Fruit fly (Drosophila melanogaster) whole organism, embryonic: ENCODE results near the gene yellow-f2.
A peak's percentile ranks its signal among the peaks of the same experiment; 100 is the strongest.

Source experiments
- B-H1 ChIP-seq: fragments of 200-800 bp; sonication (Bioruptor generic); IDR thresholded peaks from 3 replicates; pipeline ENCODE4 v1.3.6; 2022; ENCODE audit warnings: missing biosample characterization, missing genetic modification characterization
- B-H2 ChIP-seq: fragments of 200-800 bp; sonication (Bioruptor generic); optimal IDR thresholded peaks from 2 replicates; lab custom pipeline; 2018; ENCODE audit warnings: missing biosample characterization, mild to moderate bottlenecking, missing genetic modification characterization
- Bgb ChIP-seq: fragments of 200-800 bp; sonication (Bioruptor generic); IDR thresholded peaks from 2 replicates; pipeline ENCODE4 v1.3.6; 2022; ENCODE audit warnings: missing biosample characterization, missing genetic modification characterization; ENCODE audit not compliant: partially characterized antibody
- CG10267 ChIP-seq: fragments of 200-800 bp; sonication (Bioruptor generic); optimal IDR thresholded peaks from 2 replicates; lab custom pipeline; 2018; ENCODE audit warnings: missing biosample characterization, mild to moderate bottlenecking, missing genetic modification characterization, moderate library complexity
- CG10431 ChIP-seq: fragments of 200-800 bp; sonication (Bioruptor generic); optimal IDR thresholded peaks from 3 replicates; lab custom pipeline; 2018; ENCODE audit warnings: missing biosample characterization, mild to moderate bottlenecking, missing genetic modification characterization
- CG10462 ChIP-seq: fragments of 200-800 bp; sonication (Bioruptor generic); optimal IDR thresholded peaks from 2 replicates; lab custom pipeline; 2016; ENCODE audit warnings: missing biosample characterization, missing genetic modification characterization
- CG10543 ChIP-seq: fragments of 200-800 bp; sonication (Bioruptor generic); optimal IDR thresholded peaks from 3 replicates; lab custom pipeline; 2017; ENCODE audit warnings: missing biosample characterization, mild to moderate bottlenecking, missing genetic modification characterization, moderate library complexity
- CG12391 ChIP-seq: fragments of 200-800 bp; sonication (Bioruptor generic); optimal IDR thresholded peaks from 3 replicates; lab custom pipeline; 2018; ENCODE audit warnings: missing biosample characterization, mild to moderate bottlenecking, missing genetic modification characterization, moderate library complexity
- CG15514 ChIP-seq: fragments of 200-800 bp; sonication (Bioruptor generic); optimal IDR thresholded peaks from 3 replicates; lab custom pipeline; 2017; ENCODE audit warnings: missing biosample characterization, missing genetic modification characterization, mild to moderate bottlenecking, moderate library complexity, missing genetic modification reagents
- CG16863 ChIP-seq: fragments of 200-800 bp; sonication (Bioruptor generic); optimal IDR thresholded peaks from 3 replicates; lab custom pipeline; 2016; ENCODE audit warnings: missing biosample characterization, missing genetic modification characterization
- CG17568 ChIP-seq: fragments of 200-800 bp; sonication (Bioruptor generic); optimal IDR thresholded peaks from 2 replicates; lab custom pipeline; 2018; ENCODE audit warnings: missing biosample characterization, mild to moderate bottlenecking, missing genetic modification characterization, moderate library complexity
- CG17612 ChIP-seq: fragments of 200-800 bp; sonication (Bioruptor generic); IDR thresholded peaks from 2 replicates; pipeline ENCODE4 v1.3.6; 2022; ENCODE audit warnings: missing biosample characterization, missing genetic modification characterization
- CG18599 ChIP-seq: fragments of 200-800 bp; sonication (Bioruptor generic); optimal IDR thresholded peaks from 3 replicates; lab custom pipeline; 2017; ENCODE audit warnings: missing biosample characterization, missing genetic modification characterization, mild to moderate bottlenecking, moderate library complexity, missing genetic modification reagents
- CG3847 ChIP-seq: fragments of 200-800 bp; sonication (Bioruptor generic); IDR thresholded peaks from 2 replicates; pipeline ENCODE4 v1.3.6; 2022; ENCODE audit warnings: missing biosample characterization, missing genetic modification characterization
- CG4707 ChIP-seq: fragments of 200-800 bp; sonication (Bioruptor generic); optimal IDR thresholded peaks from 2 replicates; lab custom pipeline; 2018; ENCODE audit warnings: missing biosample characterization, mild to moderate bottlenecking, missing genetic modification characterization, moderate library complexity
- CG6683 ChIP-seq: fragments of 200-800 bp; sonication (Bioruptor generic); optimal IDR thresholded peaks from 2 replicates; lab custom pipeline; 2017; ENCODE audit warnings: missing biosample characterization, mild to moderate bottlenecking, missing genetic modification characterization, missing genetic modification reagents
- CG9876 ChIP-seq: fragments of 200-800 bp; sonication (Bioruptor generic); optimal IDR thresholded peaks from 2 replicates; lab custom pipeline; 2016; ENCODE audit warnings: missing biosample characterization, missing genetic modification characterization
- Chrac-16 ChIP-seq: fragments of 200-800 bp; sonication (Bioruptor generic); optimal IDR thresholded peaks from 3 replicates; lab custom pipeline; 2016; ENCODE audit warnings: missing biosample characterization, missing genetic modification characterization
- CkIIα-i1 ChIP-seq: fragments of 200-800 bp; sonication (Bioruptor generic); IDR thresholded peaks from 2 replicates; pipeline ENCODE4 v1.3.6; 2022; ENCODE audit warnings: missing biosample characterization, missing genetic modification characterization
- Dad ChIP-seq: fragments of 200-800 bp; sonication (Bioruptor generic); optimal IDR thresholded peaks from 3 replicates; lab custom pipeline; 2016; ENCODE audit warnings: missing biosample characterization, missing genetic modification characterization
- Dref ChIP-seq: fragments of 200-800 bp; sonication (Bioruptor generic); IDR thresholded peaks from 2 replicates; pipeline ENCODE4 v1.3.6; 2022; ENCODE audit warnings: missing biosample characterization, missing genetic modification characterization
- Elba2 ChIP-seq: fragments of 200-800 bp; sonication (Bioruptor generic); optimal IDR thresholded peaks from 3 replicates; lab custom pipeline; 2016; ENCODE audit warnings: missing biosample characterization, missing genetic modification characterization
- Ets65A ChIP-seq: fragments of 200-800 bp; sonication (Bioruptor generic); peaks from one replicate; lab custom pipeline; 2016; ENCODE audit warnings: missing biosample characterization, missing genetic modification characterization
- Fer1 ChIP-seq: fragments of 200-800 bp; sonication (Bioruptor generic); optimal IDR thresholded peaks from 2 replicates; lab custom pipeline; 2017; ENCODE audit warnings: missing biosample characterization, mild to moderate bottlenecking, missing genetic modification characterization
- H15 ChIP-seq: fragments of 200-800 bp; sonication (Bioruptor generic); IDR thresholded peaks from 3 replicates; pipeline ENCODE4 v1.3.6; 2022; ENCODE audit warnings: missing biosample characterization, missing genetic modification characterization
- HLH3B ChIP-seq: fragments of 200-800 bp; sonication (Bioruptor generic); IDR thresholded peaks from 2 replicates; pipeline ENCODE4 v1.3.6; 2022; ENCODE audit warnings: missing biosample characterization, missing genetic modification characterization
- HLH4C ChIP-seq: fragments of 200-800 bp; sonication (Bioruptor generic); IDR thresholded peaks from 3 replicates; pipeline ENCODE4 v1.3.6; 2022; ENCODE audit warnings: missing biosample characterization, missing genetic modification characterization; ENCODE audit not compliant: partially characterized antibody
- HLHmδ ChIP-seq: fragments of 200-800 bp; sonication (Bioruptor generic); optimal IDR thresholded peaks from 2 replicates; lab custom pipeline; 2018; ENCODE audit warnings: missing biosample characterization, mild to moderate bottlenecking, missing genetic modification characterization, moderate library complexity
- HmgZ ChIP-seq: fragments of 200-800 bp; sonication (Bioruptor generic); optimal IDR thresholded peaks from 2 replicates; lab custom pipeline; 2018; ENCODE audit warnings: missing biosample characterization, mild to moderate bottlenecking, missing genetic modification characterization
- Lpt ChIP-seq: fragments of >200 bp; optimal IDR thresholded peaks from 2 replicates; lab custom pipeline; 2018; ENCODE audit warnings: missing biosample characterization, missing genetic modification characterization
- Ptx1 ChIP-seq: fragments of 200-800 bp; sonication (Bioruptor generic); IDR thresholded peaks from 2 replicates; pipeline ENCODE4 v1.3.6; 2022; ENCODE audit warnings: missing biosample characterization, missing genetic modification characterization
- Ravus ChIP-seq: fragments of 200-800 bp; sonication (Bioruptor generic); IDR thresholded peaks from 2 replicates; pipeline ENCODE4 v1.3.6; 2022; ENCODE audit warnings: missing biosample characterization, missing genetic modification characterization
- Six4 ChIP-seq: fragments of 200-800 bp; sonication (Bioruptor generic); optimal IDR thresholded peaks from 2 replicates; lab custom pipeline; 2016; ENCODE audit warnings: missing biosample characterization, missing genetic modification characterization
- Sox100B ChIP-seq: fragments of 200-800 bp; sonication (Bioruptor generic); optimal IDR thresholded peaks from 3 replicates; lab custom pipeline; 2018; ENCODE audit warnings: missing biosample characterization, mild to moderate bottlenecking, missing genetic modification characterization
- Spps ChIP-seq: fragments of 200-800 bp; sonication (Bioruptor generic); optimal IDR thresholded peaks from 2 replicates; lab custom pipeline; 2018; ENCODE audit warnings: missing biosample characterization, mild to moderate bottlenecking, missing genetic modification characterization
- chinmo ChIP-seq: fragments of 200-800 bp; sonication (Bioruptor generic); IDR thresholded peaks from 4 replicates; pipeline ENCODE4 v1.3.6; 2022; ENCODE audit warnings: missing biosample characterization, missing genetic modification characterization; ENCODE audit not compliant: partially characterized antibody
- corto ChIP-seq: fragments of 200-800 bp; sonication (Bioruptor generic); optimal IDR thresholded peaks from 2 replicates; lab custom pipeline; 2016; ENCODE audit warnings: missing biosample characterization, mild to moderate bottlenecking, missing genetic modification characterization, moderate library complexity
- cwo ChIP-seq: fragments of 200-800 bp; sonication (Bioruptor generic); optimal IDR thresholded peaks from 3 replicates; lab custom pipeline; 2017; ENCODE audit warnings: missing biosample characterization, missing genetic modification characterization, mild to moderate bottlenecking, moderate library complexity, missing genetic modification reagents
- exex ChIP-seq: fragments of 200-800 bp; sonication (Bioruptor generic); optimal IDR thresholded peaks from 4 replicates; lab custom pipeline; 2018; ENCODE audit warnings: missing biosample characterization, mild to moderate bottlenecking, missing genetic modification characterization, moderate library complexity
- gro ChIP-seq: fragments of 200-800 bp; sonication (Bioruptor generic); optimal IDR thresholded peaks from 2 replicates; lab custom pipeline; 2016; ENCODE audit warnings: missing biosample characterization, missing genetic modification characterization
- gsb-n ChIP-seq: fragments of 200-800 bp; sonication (Bioruptor generic); optimal IDR thresholded peaks from 3 replicates; lab custom pipeline; 2018; ENCODE audit warnings: missing biosample characterization, mild to moderate bottlenecking, missing genetic modification characterization
- insv ChIP-seq, 2 experiments: fragments of 200-800 bp; sonication (Bioruptor generic); optimal IDR thresholded peaks; 3 replicates each; lab custom pipeline; 2016 to 2018; ENCODE audit warnings: missing biosample characterization in 2 of 2, missing genetic modification characterization in 2 of 2
- jigr1 ChIP-seq: fragments of 200-800 bp; sonication (Bioruptor generic); IDR thresholded peaks from 3 replicates; pipeline ENCODE4 v1.3.6; 2022; ENCODE audit warnings: missing biosample characterization, missing genetic modification characterization
- mirr ChIP-seq: fragments of 200-800 bp; sonication (Bioruptor generic); optimal IDR thresholded peaks from 3 replicates; lab custom pipeline; 2018; ENCODE audit warnings: missing biosample characterization, mild to moderate bottlenecking, missing genetic modification characterization
- nmo ChIP-seq: fragments of 200-800 bp; sonication (Bioruptor generic); optimal IDR thresholded peaks from 2 replicates; lab custom pipeline; 2018; ENCODE audit warnings: missing biosample characterization, mild to moderate bottlenecking, missing genetic modification characterization, moderate library complexity
- pita ChIP-seq: fragments of 200-800 bp; sonication (Bioruptor generic); optimal IDR thresholded peaks from 2 replicates; lab custom pipeline; 2017; ENCODE audit warnings: missing biosample characterization, mild to moderate bottlenecking, missing genetic modification characterization
- ro ChIP-seq: fragments of 200-800 bp; sonication (Bioruptor generic); IDR thresholded peaks from 2 replicates; pipeline ENCODE4 v1.3.6; 2022; ENCODE audit warnings: missing biosample characterization, missing genetic modification characterization
- sim ChIP-seq: fragments of 200-800 bp; sonication (Bioruptor generic); IDR thresholded peaks from 2 replicates; pipeline ENCODE4 v1.3.6; 2022; ENCODE audit warnings: missing biosample characterization, missing genetic modification characterization
- sima ChIP-seq: fragments of 200-800 bp; sonication (Bioruptor generic); optimal IDR thresholded peaks from 2 replicates; lab custom pipeline; 2016; ENCODE audit warnings: missing biosample characterization, missing genetic modification characterization
- tin ChIP-seq: fragments of 200-800 bp; sonication (Bioruptor generic); optimal IDR thresholded peaks from 3 replicates; lab custom pipeline; 2016; ENCODE audit warnings: missing biosample characterization, missing genetic modification characterization
- zen ChIP-seq: fragments of 200-800 bp; sonication (Bioruptor generic); optimal IDR thresholded peaks from 3 replicates; lab custom pipeline; 2018; ENCODE audit warnings: missing biosample characterization, mild to moderate bottlenecking, missing genetic modification characterization, moderate library complexity

The yellow-f2 gene

DNA sequence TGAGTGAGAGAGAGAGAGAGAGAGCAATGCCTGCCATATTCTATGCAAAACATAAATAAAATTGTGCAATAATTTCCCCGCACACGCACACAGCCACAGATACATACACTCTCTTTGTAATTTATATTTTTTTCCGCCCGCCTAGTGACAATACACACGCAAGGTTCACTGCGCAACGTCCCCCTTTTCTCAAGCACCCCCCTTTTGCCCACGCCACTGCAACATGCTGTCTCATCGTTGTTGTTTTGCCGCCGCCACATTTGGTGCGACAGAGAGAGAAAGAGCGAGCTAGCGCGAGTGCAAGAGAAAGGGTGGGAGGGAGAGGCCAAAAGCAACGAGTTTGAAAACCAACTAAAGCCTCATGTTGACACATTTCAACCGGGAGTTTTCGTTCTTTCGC lies 17.4 kb upstream of the yellow-f2 start (continued):
- no peak for TF ChIP-seq Dref (GFP tag; lab: Robert Waterston, UW)
- TF ChIP-seq zen: peak; percentile 43
- TF ChIP-seq Fer1: peak; percentile 50
- peak; percentile 22 for TF ChIP-seq Six4 (GFP tag; lab: Kevin White, UChicago)
- TF ChIP-seq CG15514 (GFP tag; lab: Kevin White, UChicago): peak; percentile 37
- no peak for TF ChIP-seq CG17568 (GFP tag; lab: Kevin White, UChicago)
- TF ChIP-seq jigr1 (GFP tag; lab: Robert Waterston, UW): no peak
- TF ChIP-seq HLHmδ: peak; percentile 26
- TF ChIP-seq Ets65A: peak; percentile 62
- peak; percentile 48 for TF ChIP-seq nmo
- TF ChIP-seq gsb-n (tag; lab: Kevin White, UChicago): peak; percentile 14
- peak; percentile 61 for TF ChIP-seq CG10543
- no peak for TF ChIP-seq CG10462 (GFP tag; lab: Kevin White, UChicago)
- TF ChIP-seq sima (GFP tag; lab: Kevin White, UChicago): no peak
- TF ChIP-seq Elba2 (GFP tag; lab: Kevin White, UChicago): no peak
- peak; percentile 32 for TF ChIP-seq CG9876 (GFP tag; lab: Kevin White, UChicago)
- TF ChIP-seq H15: peak; percentile 55; the same call in 2 of the 3 replicates
- peak; percentile 31 for TF ChIP-seq Dad (GFP tag; lab: Kevin White, UChicago)
- no peak for TF ChIP-seq Lpt
- TF ChIP-seq CG6683: no peak
- no peak for TF ChIP-seq Spps (tag; lab: Kevin White, UChicago)
- no peak for TF ChIP-seq HmgZ (tag; lab: Kevin White, UChicago)
- peak; percentile 77 for TF ChIP-seq Ptx1 (GFP tag; lab: Robert Waterston, UW)
- TF ChIP-seq Ravus (GFP tag; lab: Robert Waterston, UW): no peak; the same call in 1 of the 2 replicates
- no peak for TF ChIP-seq CkIIα-i1 (GFP tag; lab: Robert Waterston, UW)
- TF ChIP-seq CG4707 (GFP tag; lab: Kevin White, UChicago): peak; percentile 43
- TF ChIP-seq insv (GFP tag; optimal IDR thresholded peaks at IDR 0.05; lab: Kevin White, UChicago): no peak
- no peak for TF ChIP-seq Sox100B (GFP tag; lab: Kevin White, UChicago)
- TF ChIP-seq tin (GFP tag; lab: Kevin White, UChicago): peak; percentile 63
- TF ChIP-seq gro: peak; percentile 61
- TF ChIP-seq Chrac-16 (GFP tag; lab: Kevin White, UChicago): peak; percentile 53
- TF ChIP-seq Bgb: 0 out of 2 replicates have a peak, but pooled peaks have one; percentile 17
- TF ChIP-seq cwo (GFP tag; lab: Kevin White, UChicago): peak; percentile 73
- TF ChIP-seq HLH3B: peak; percentile 72
- peak; percentile 52 for TF ChIP-seq CG16863
- TF ChIP-seq pita (GFP tag; lab: Kevin White, UChicago): no peak
- peak; percentile 52 for TF ChIP-seq CG3847 (GFP tag; lab: Robert Waterston, UW)
- TF ChIP-seq B-H2 (GFP tag; lab: Kevin White, UChicago): no peak
- no peak for TF ChIP-seq exex (tag; lab: Kevin White, UChicago)
- peak; percentile 3 for TF ChIP-seq mirr (GFP tag; lab: Kevin White, UChicago)
- TF ChIP-seq HLH4C (GFP tag; lab: Robert Waterston, UW): no peak
- no peak for TF ChIP-seq corto (GFP tag; lab: Kevin White, UChicago)
- peak; percentile 45 for TF ChIP-seq CG12391 (tag; lab: Kevin White, UChicago)
- TF ChIP-seq chinmo: 0 out of 4 replicates have a peak, but pooled peaks have one; percentile 67
- TF ChIP-seq ro: no peak
- TF ChIP-seq CG18599: peak; percentile 73
- no peak for TF ChIP-seq CG10431 (GFP tag; lab: Kevin White, UChicago)
- TF ChIP-seq sim: 0 out of 2 replicates have a peak, but pooled peaks have one; percentile 30
- no peak for TF ChIP-seq CG10267
- TF ChIP-seq B-H1 (GFP tag; lab: Robert Waterston, UW): peak; percentile 54; the same call in 2 of the 3 replicates
- no peak for TF ChIP-seq CG17612
